Worm (Caenorhabditis elegans) whole organism, late embryonic: Measurements from ENCODE around the gene T25C12.3.

Source experiments
- ceh-19 ChIP-seq: fragments of 200-800 bp; sonication (Bioruptor generic); optimal IDR thresholded peaks from 2 replicates; lab custom pipeline; 2018; ENCODE audit warnings: mild to moderate bottlenecking, missing genetic modification characterization, missing compliant biosample characterization
- ceh-31 ChIP-seq: sonication (generic microtip); optimal IDR thresholded peaks from 2 replicates; lab custom pipeline; 2016; ENCODE audit warnings: missing genetic modification characterization, missing compliant biosample characterization
- ceh-9 ChIP-seq: sonication (generic microtip); optimal IDR thresholded peaks from 2 replicates; lab custom pipeline; 2016; ENCODE audit warnings: mild to moderate bottlenecking, missing genetic modification characterization, inconsistent platforms, missing compliant biosample characterization
- elt-4 ChIP-seq: sonication (generic microtip); optimal IDR thresholded peaks from 2 replicates; lab custom pipeline; 2016; ENCODE audit warnings: missing genetic modification characterization, missing compliant biosample characterization
- fkh-10 ChIP-seq: fragments of 150-350 bp; optimal IDR thresholded peaks from 2 replicates; lab custom pipeline; 2014; ENCODE audit warnings: missing biosample characterization, missing genetic modification reagents, missing genetic modification characterization
- gmeb-2 ChIP-seq: sonication (generic microtip); optimal IDR thresholded peaks from 2 replicates; lab custom pipeline; 2016; ENCODE audit warnings: missing genetic modification characterization, inconsistent platforms, missing compliant biosample characterization
- nhr-11 ChIP-seq: fragments of 150-350 bp; optimal IDR thresholded peaks from 2 replicates; lab custom pipeline; 2014; ENCODE audit warnings: missing biosample characterization, missing genetic modification characterization
- pat-9 ChIP-seq: fragments of 200-800 bp; sonication (Bioruptor generic); optimal IDR thresholded peaks from 2 replicates; lab custom pipeline; 2018; ENCODE audit warnings: mild to moderate bottlenecking, missing genetic modification characterization, moderate library complexity, missing compliant biosample characterization
- pqm-1 ChIP-seq: sonication (generic microtip); optimal IDR thresholded peaks from 2 replicates; lab custom pipeline; 2016; ENCODE audit warnings: missing genetic modification characterization, missing compliant biosample characterization
- tbx-2 ChIP-seq: sonication (generic microtip); optimal IDR thresholded peaks from 2 replicates; lab custom pipeline; 2016; ENCODE audit warnings: missing genetic modification characterization, missing compliant biosample characterization

- TF ChIP-seq tbx-2 (tag; lab: Kevin White, UChicago): no peak
- TF ChIP-seq ceh-9: no peak
- no peak for TF ChIP-seq pat-9 (tag; lab: Kevin White, UChicago)
- TF ChIP-seq gmeb-2 (tag; lab: Kevin White, UChicago): no peak
- no peak for TF ChIP-seq ceh-31
- TF ChIP-seq fkh-10 (GFP tag; lab: Kevin White, UChicago): no peak
- no peak for TF ChIP-seq elt-4
- no peak for TF ChIP-seq pqm-1 (tag; lab: Kevin White, UChicago)
- no peak for TF ChIP-seq ceh-19 (GFP tag; lab: Kevin White, UChicago)
- no peak for TF ChIP-seq nhr-11 (tag; lab: Kevin White, UChicago)
These were observed 53.3 kb downstream of the T25C12.3 start, which contains the start of gene igeg-2 for ce11 chrX:11446535-11446934.
